Worm (Caenorhabditis elegans) whole organism, L3 larva: ENCODE data around the gene Y113G7C.1.

Experiments
- ZK546.5 ChIP-seq: sonication (generic microtip); optimal IDR thresholded peaks from 2 replicates; lab custom pipeline; 2017; ENCODE audit warnings: missing biosample characterization, missing genetic modification characterization
- aly-2 ChIP-seq: fragments of 150-350 bp; optimal IDR thresholded peaks from 2 replicates; lab custom pipeline; 2014; ENCODE audit warnings: missing biosample characterization, missing genetic modification characterization
- ama-1 ChIP-seq: fragments of 150-350 bp; optimal IDR thresholded peaks from 2 replicates; lab custom pipeline; 2018
- ceh-16 ChIP-seq: sonication (generic microtip); optimal IDR thresholded peaks from 2 replicates; lab custom pipeline; 2017; ENCODE audit warnings: missing biosample characterization, missing genetic modification characterization
- ceh-28 ChIP-seq: fragments of 150-350 bp; optimal IDR thresholded peaks from 2 replicates; lab custom pipeline; 2014; ENCODE audit warnings: missing biosample characterization, missing genetic modification reagents, missing genetic modification characterization
- ceh-82 ChIP-seq: fragments of 150-350 bp; optimal IDR thresholded peaks from 2 replicates; lab custom pipeline; 2014; ENCODE audit warnings: missing biosample characterization, missing genetic modification characterization
- ceh-9 ChIP-seq: sonication (generic microtip); optimal IDR thresholded peaks from 2 replicates; lab custom pipeline; 2018; ENCODE audit warnings: missing biosample characterization, missing genetic modification characterization
- daf-12 ChIP-seq: fragments of 150-350 bp; optimal IDR thresholded peaks from 2 replicates; lab custom pipeline; 2014; ENCODE audit warnings: missing biosample characterization, missing genetic modification reagents, missing genetic modification characterization
- egl-5 ChIP-seq: fragments of 150-350 bp; optimal IDR thresholded peaks from 2 replicates; lab custom pipeline; 2017; ENCODE audit warnings: missing biosample characterization, missing genetic modification reagents, missing genetic modification characterization, inconsistent platforms
- elt-1 ChIP-seq: fragments of 150-350 bp; optimal IDR thresholded peaks from 2 replicates; lab custom pipeline; 2014; ENCODE audit warnings: missing biosample characterization, missing genetic modification characterization
- elt-3 ChIP-seq, 3 experiments: fragments of 150-350 bp in 1 of 3; sonication (generic microtip) in 2 of 3; optimal IDR thresholded peaks; 2 replicates in 2 of 3; 4 replicates in 1 of 3; lab custom pipeline; 2014 to 2017; ENCODE audit warnings: missing biosample characterization in 3 of 3, missing genetic modification characterization in 3 of 3
- eor-1 ChIP-seq, 2 experiments: fragments of 150-350 bp; optimal IDR thresholded peaks; 2 replicates each; lab custom pipeline; 2014 to 2018; ENCODE audit warnings: missing biosample characterization in 2 of 2, missing genetic modification characterization in 2 of 2
- fkh-2 ChIP-seq: fragments of 150-350 bp; optimal IDR thresholded peaks from 2 replicates; lab custom pipeline; 2014; ENCODE audit warnings: missing biosample characterization, missing genetic modification reagents, missing genetic modification characterization
- hmg-11 ChIP-seq: sonication (generic microtip); optimal IDR thresholded peaks from 2 replicates; lab custom pipeline; 2016; ENCODE audit warnings: missing genetic modification characterization, missing compliant biosample characterization
- jun-1 ChIP-seq: fragments of 150-350 bp; optimal IDR thresholded peaks from 2 replicates; lab custom pipeline; 2014; ENCODE audit warnings: missing biosample characterization, missing genetic modification reagents, missing genetic modification characterization
- lin-15B ChIP-seq: fragments of 150-350 bp; optimal IDR thresholded peaks from 2 replicates; lab custom pipeline; 2014; ENCODE audit warnings: missing biosample characterization, missing genetic modification characterization
- lin-39 ChIP-seq: fragments of 150-350 bp; optimal IDR thresholded peaks from 2 replicates; lab custom pipeline; 2018; ENCODE audit warnings: missing biosample characterization, missing genetic modification reagents, missing genetic modification characterization
- lsy-12 ChIP-seq: sonication (generic microtip); optimal IDR thresholded peaks from 2 replicates; lab custom pipeline; 2016; ENCODE audit warnings: mild to moderate bottlenecking, missing genetic modification characterization, missing compliant biosample characterization
- mml-1 ChIP-seq: fragments of 150-350 bp; sonication (generic microtip); optimal IDR thresholded peaks from 3 replicates; lab custom pipeline; 2014; ENCODE audit warnings: missing biosample characterization, missing genetic modification characterization
- nfya-1 ChIP-seq: sonication (generic microtip); optimal IDR thresholded peaks from 2 replicates; lab custom pipeline; 2017; ENCODE audit warnings: missing genetic modification characterization, mild to moderate bottlenecking, missing compliant biosample characterization, antibody characterized with exemption, moderate library complexity; ENCODE audit not compliant: insufficient read depth
- nhr-12 ChIP-seq: fragments of 150-350 bp; optimal IDR thresholded peaks from 2 replicates; lab custom pipeline; 2014; ENCODE audit warnings: missing biosample characterization, missing genetic modification characterization
- nhr-237 ChIP-seq: fragments of 150-350 bp; optimal IDR thresholded peaks from 2 replicates; lab custom pipeline; 2014; ENCODE audit warnings: missing biosample characterization, missing genetic modification characterization
- nhr-25 ChIP-seq: sonication (generic microtip); optimal IDR thresholded peaks from 2 replicates; lab custom pipeline; 2017; ENCODE audit warnings: missing biosample characterization, missing genetic modification characterization
- nhr-28 ChIP-seq: fragments of 150-350 bp; optimal IDR thresholded peaks from 2 replicates; lab custom pipeline; 2014; ENCODE audit warnings: missing biosample characterization, missing genetic modification characterization
- nhr-43 ChIP-seq: sonication (generic microtip); optimal IDR thresholded peaks from 2 replicates; lab custom pipeline; 2016; ENCODE audit warnings: mild to moderate bottlenecking, missing genetic modification characterization, missing compliant biosample characterization; ENCODE audit not compliant: poor library complexity, severe bottlenecking
- nhr-67 ChIP-seq: fragments of 150-350 bp; optimal IDR thresholded peaks from 2 replicates; lab custom pipeline; 2014; ENCODE audit warnings: missing biosample characterization, missing genetic modification characterization
- nhr-76 ChIP-seq: fragments of 150-350 bp; sonication (generic microtip); optimal IDR thresholded peaks from 5 replicates; lab custom pipeline; 2014; ENCODE audit warnings: missing biosample characterization, missing genetic modification characterization
- nhr-77 ChIP-seq: fragments of 150-350 bp; optimal IDR thresholded peaks from 2 replicates; lab custom pipeline; 2014; ENCODE audit warnings: missing biosample characterization, missing genetic modification characterization
- pha-4 ChIP-seq: fragments of 150-350 bp; optimal IDR thresholded peaks from 2 replicates; lab custom pipeline; 2014; ENCODE audit warnings: missing biosample characterization, missing genetic modification reagents, missing genetic modification characterization
- pqm-1 ChIP-seq: fragments of 150-350 bp; optimal IDR thresholded peaks from 2 replicates; lab custom pipeline; 2017; ENCODE audit warnings: missing biosample characterization, missing genetic modification characterization, inconsistent platforms
- skn-1 ChIP-seq: fragments of 150-350 bp; optimal IDR thresholded peaks from 2 replicates; lab custom pipeline; 2014; ENCODE audit warnings: missing biosample characterization, missing genetic modification characterization
- snpc-4 ChIP-seq: fragments of 150-350 bp; optimal IDR thresholded peaks from 2 replicates; lab custom pipeline; 2014; ENCODE audit warnings: missing biosample characterization, missing genetic modification characterization
- tbx-2 ChIP-seq: sonication (generic microtip); optimal IDR thresholded peaks from 2 replicates; lab custom pipeline; 2016; ENCODE audit warnings: mild to moderate bottlenecking, missing genetic modification characterization, missing compliant biosample characterization
- unc-39 ChIP-seq: sonication (generic microtip); optimal IDR thresholded peaks from 4 replicates; lab custom pipeline; 2017; ENCODE audit warnings: missing biosample characterization, missing genetic modification characterization
- unc-62 ChIP-seq: fragments of 150-350 bp; sonication (generic microtip); optimal IDR thresholded peaks from 4 replicates; lab custom pipeline; 2014; ENCODE audit warnings: missing biosample characterization, missing genetic modification reagents, missing genetic modification characterization
- zag-1 ChIP-seq: fragments of 150-350 bp; optimal IDR thresholded peaks from 2 replicates; lab custom pipeline; 2014; ENCODE audit warnings: missing biosample characterization, missing genetic modification characterization
- ztf-11 ChIP-seq: fragments of 150-350 bp; optimal IDR thresholded peaks from 2 replicates; lab custom pipeline; 2014; ENCODE audit warnings: missing biosample characterization, missing genetic modification characterization
- ztf-4 ChIP-seq: fragments of 150-350 bp; optimal IDR thresholded peaks from 2 replicates; lab custom pipeline; 2014; ENCODE audit warnings: missing biosample characterization, missing genetic modification characterization

The Y113G7C.1 gene

ce11 chrV:20279309-20279708 lies 38.2 kb upstream of the Y113G7C.1 start:
- no peak for TF ChIP-seq unc-39 (tag; lab: Kevin White, UChicago)
- no peak for TF ChIP-seq nhr-67
- TF ChIP-seq nhr-237 (tag; lab: Kevin White, UChicago): no peak
- TF ChIP-seq pha-4 (tag; lab: Kevin White, UChicago): no peak
- no peak for TF ChIP-seq nfya-1 (tag; lab: Kevin White, UChicago)
- no peak for TF ChIP-seq egl-5 (tag; lab: Kevin White, UChicago)
- no peak for TF ChIP-seq zag-1 (tag; lab: Kevin White, UChicago)
- no peak for TF ChIP-seq aly-2 (tag; lab: Kevin White, UChicago)
- no peak for TF ChIP-seq snpc-4 (tag; lab: Kevin White, UChicago)

ce11 chrV:20279811-20280317 lies 37.7 kb upstream of the Y113G7C.1 start, which contains the start of gene pqn-94:
TSS of gene pqn-94 (minus strand) at chrV:20279861.
- peak; percentile 75 for TF ChIP-seq pha-4 (tag; lab: Kevin White, UChicago)
- TF ChIP-seq ceh-9 (tag; lab: Kevin White, UChicago): no peak

- no peak for TF ChIP-seq ceh-28 (tag; lab: Kevin White, UChicago)
- no peak for TF ChIP-seq nhr-77
- no peak for TF ChIP-seq ceh-16 (tag; lab: Kevin White, UChicago)
- TF ChIP-seq unc-39 (tag; lab: Kevin White, UChicago): no peak
- TF ChIP-seq hmg-11: no peak
- TF ChIP-seq nhr-28 (tag; lab: Kevin White, UChicago): no peak
- no peak for TF ChIP-seq aly-2 (tag; lab: Kevin White, UChicago)
- TF ChIP-seq ZK546.5 (tag; lab: Kevin White, UChicago): no peak
- TF ChIP-seq ceh-9 (tag; lab: Kevin White, UChicago): no peak
- TF ChIP-seq daf-12: no peak
- no peak for TF ChIP-seq mml-1 (tag; lab: Kevin White, UChicago)
- TF ChIP-seq nfya-1 (tag; lab: Kevin White, UChicago): no peak
- no peak for TF ChIP-seq lin-15B
- TF ChIP-seq nhr-12 (tag; lab: Kevin White, UChicago): no peak
- TF ChIP-seq ztf-4 (tag; lab: Kevin White, UChicago): no peak
- no peak for TF ChIP-seq fkh-2 (tag; lab: Kevin White, UChicago)
- no peak for TF ChIP-seq unc-62 (GFP tag; lab: Kevin White, UChicago)
- no peak for TF ChIP-seq zag-1 (tag; lab: Kevin White, UChicago)
These were observed 34.7 kb upstream of the Y113G7C.1 start for ce11 chrV:20282827-20283226.

- no peak for TF ChIP-seq lin-15B
- TF ChIP-seq nhr-237 (tag; lab: Kevin White, UChicago): no peak
- TF ChIP-seq elt-1 (tag; lab: Kevin White, UChicago): no peak
- TF ChIP-seq skn-1: no peak
- no peak for TF ChIP-seq snpc-4 (tag; lab: Kevin White, UChicago)
- no peak for TF ChIP-seq hmg-11
- no peak for TF ChIP-seq nhr-76 (tag; lab: Kevin White, UChicago)
- no peak for TF ChIP-seq lsy-12 (tag; lab: Kevin White, UChicago)
- no peak for TF ChIP-seq nhr-25 (tag; lab: Kevin White, UChicago)
- no peak for TF ChIP-seq ama-1
- TF ChIP-seq nhr-43 (tag; lab: Kevin White, UChicago): no peak
- no peak for TF ChIP-seq mml-1 (tag; lab: Kevin White, UChicago)
- no peak for TF ChIP-seq daf-12
- TF ChIP-seq, all 47 proteins: peak for 0
These were observed 28.2 kb upstream of the Y113G7C.1 start, which contains the start of gene mlt-4 for ce11 chrV:20289317-20289716. TSS of gene mlt-4 (minus strand) at chrV:20289417.

ce11 chrV:20294388-20294787 lies 23.2 kb upstream of the Y113G7C.1 start, which contains the start of gene clec-261:
TSS of gene clec-261 (minus strand) at chrV:20294488.
- TF ChIP-seq tbx-2 (tag; lab: Kevin White, UChicago) (no peak), aly-2 (tag; lab: Kevin White, UChicago) (no peak), lin-39 (tag; lab: Kevin White, UChicago) (no peak), unc-39 (tag; lab: Kevin White, UChicago) (no peak), ceh-82 (tag; lab: Kevin White, UChicago) (no peak), elt-1 (tag; lab: Kevin White, UChicago) (no peak), eor-1 (tag; optimal IDR thresholded peaks at IDR 0.05; lab: Kevin White, UChicago) (no peak), daf-12 (no peak), zag-1 (tag; lab: Kevin White, UChicago) (no peak), pqm-1 (tag; lab: Kevin White, UChicago) (no peak), nhr-28 (tag; lab: Kevin White, UChicago) (no peak), elt-3 (tag; optimal IDR thresholded peaks at IDR 0.05; lab: Kevin White, UChicago) (no peak), lsy-12 (tag; lab: Kevin White, UChicago) (no peak), jun-1 (tag; lab: Kevin White, UChicago) (no peak), ztf-11 (tag; lab: Kevin White, UChicago) (no peak)
